Worm (Caenorhabditis elegans) whole organism, young adult: ENCODE measurements around the gene rocf-1.

Source experiments
- B0261.1 ChIP-seq: sonication (generic microtip); optimal IDR thresholded peaks from 2 replicates; lab custom pipeline; 2016; ENCODE audit warnings: mild to moderate bottlenecking, missing genetic modification characterization, moderate library complexity, missing compliant biosample characterization
- D2030.7 ChIP-seq: fragments of 200-800 bp; sonication (Bioruptor generic); IDR thresholded peaks from 2 replicates; pipeline ENCODE4 v1.3.6; 2022; ENCODE audit warnings: missing genetic modification reagents, missing genetic modification characterization, missing compliant biosample characterization
- F37B4.10 ChIP-seq: fragments of 200-800 bp; sonication (Bioruptor generic); IDR thresholded peaks from 2 replicates; pipeline ENCODE4 v1.3.6; 2022; ENCODE audit warnings: missing genetic modification characterization, missing compliant biosample characterization
- F49E8.2 ChIP-seq: sonication (generic microtip); optimal IDR thresholded peaks from 3 replicates; lab custom pipeline; 2017; ENCODE audit warnings: missing genetic modification characterization, mild to moderate bottlenecking, missing compliant biosample characterization, antibody characterized with exemption, moderate library complexity; ENCODE audit not compliant: insufficient read depth
- T26A5.8 ChIP-seq: sonication (generic microtip); optimal IDR thresholded peaks from 2 replicates; lab custom pipeline; 2016; ENCODE audit warnings: missing genetic modification characterization, missing compliant biosample characterization
- Y53G8AR.9 ChIP-seq: fragments of 200-800 bp; sonication (Bioruptor generic); conservative IDR thresholded peaks from 2 replicates; pipeline ENCODE4 v1.3.6; 2022; ENCODE audit warnings: missing genetic modification reagents, missing genetic modification characterization, missing compliant biosample characterization
- Y56A3A.18 ChIP-seq: fragments of 200-800 bp; sonication (Bioruptor generic); IDR thresholded peaks from 2 replicates; pipeline ENCODE4 v1.3.6; 2022; ENCODE audit warnings: missing genetic modification reagents, missing genetic modification characterization, missing compliant biosample characterization
- Y67H2A.10 ChIP-seq: fragments of 200-800 bp; sonication (Bioruptor generic); conservative IDR thresholded peaks from 2 replicates; pipeline ENCODE4 v1.3.6; 2022; ENCODE audit warnings: missing genetic modification reagents, missing genetic modification characterization, missing compliant biosample characterization
- aptf-2 ChIP-seq: fragments of 200-800 bp; sonication (Bioruptor generic); conservative IDR thresholded peaks from 2 replicates; pipeline ENCODE4 v1.3.6; 2022; ENCODE audit warnings: missing genetic modification reagents, missing genetic modification characterization, missing compliant biosample characterization
- aptf-3 ChIP-seq: fragments of 200-800 bp; sonication (Bioruptor generic); IDR thresholded peaks from 2 replicates; pipeline ENCODE4 v1.3.6; 2022; ENCODE audit warnings: missing genetic modification characterization, missing compliant biosample characterization
- atf-7 ChIP-seq: sonication (generic microtip); optimal IDR thresholded peaks from 2 replicates; lab custom pipeline; 2017; ENCODE audit warnings: mild to moderate bottlenecking, missing genetic modification characterization, missing compliant biosample characterization
- attf-3 ChIP-seq: fragments of 200-800 bp; sonication (Bioruptor generic); conservative IDR thresholded peaks from 2 replicates; pipeline ENCODE4 v1.3.6; 2022; ENCODE audit warnings: missing genetic modification reagents, missing genetic modification characterization, missing compliant biosample characterization
- attf-6 ChIP-seq: fragments of 200-800 bp; sonication (Bioruptor generic); IDR thresholded peaks from 2 replicates; pipeline ENCODE4 v1.3.6; 2022; ENCODE audit warnings: missing genetic modification reagents, missing genetic modification characterization, missing compliant biosample characterization
- cebp-1 ChIP-seq, 2 experiments: fragments of 200-800 bp in 1 of 2; sonication (Bioruptor generic) in 1 of 2; sonication (generic microtip) in 1 of 2; IDR thresholded peaks in 1 of 2; optimal IDR thresholded peaks in 1 of 2; 2 replicates each; pipeline versions ENCODE4 v1.3.6 to Lab custom; 2017 to 2022; ENCODE audit warnings: missing compliant biosample characterization in 2 of 2, missing genetic modification characterization in 2 of 2, mild to moderate bottlenecking in 1 of 2, missing genetic modification reagents in 1 of 2, moderate library complexity in 1 of 2
- cebp-2 ChIP-seq: fragments of 200-800 bp; sonication (Bioruptor generic); IDR thresholded peaks from 2 replicates; pipeline ENCODE4 v1.3.6; 2022; ENCODE audit warnings: missing genetic modification characterization, missing compliant biosample characterization
- ceh-27 ChIP-seq: fragments of 200-800 bp; sonication (Bioruptor generic); optimal IDR thresholded peaks from 2 replicates; lab custom pipeline; 2018; ENCODE audit warnings: mild to moderate bottlenecking, missing genetic modification characterization, moderate library complexity, missing compliant biosample characterization
- ceh-58 ChIP-seq: fragments of 200-800 bp; sonication (Bioruptor generic); IDR thresholded peaks from 2 replicates; pipeline ENCODE4 v1.3.6; 2022; ENCODE audit warnings: missing genetic modification characterization, missing compliant biosample characterization
- ceh-91 ChIP-seq: fragments of 200-800 bp; sonication (Bioruptor generic); IDR thresholded peaks from 2 replicates; pipeline ENCODE4 v1.3.6; 2022; ENCODE audit warnings: missing genetic modification reagents, missing genetic modification characterization, missing compliant biosample characterization
- chd-7 ChIP-seq: sonication (generic microtip); optimal IDR thresholded peaks from 2 replicates; lab custom pipeline; 2016; ENCODE audit warnings: mild to moderate bottlenecking, missing genetic modification characterization, moderate library complexity, missing compliant biosample characterization
- dpff-1 ChIP-seq: sonication (generic microtip); optimal IDR thresholded peaks from 2 replicates; lab custom pipeline; 2017; ENCODE audit warnings: mild to moderate bottlenecking, missing genetic modification characterization, missing compliant biosample characterization
- egl-18 ChIP-seq: fragments of 200-800 bp; sonication (Bioruptor generic); IDR thresholded peaks from 2 replicates; pipeline ENCODE4 v1.3.6; 2022; ENCODE audit warnings: missing genetic modification reagents, missing genetic modification characterization, missing compliant biosample characterization
- fkh-3 ChIP-seq: sonication (generic microtip); optimal IDR thresholded peaks from 2 replicates; lab custom pipeline; 2016; ENCODE audit warnings: mild to moderate bottlenecking, missing genetic modification characterization, missing compliant biosample characterization
- hlh-12 ChIP-seq: sonication (generic microtip); optimal IDR thresholded peaks from 2 replicates; lab custom pipeline; 2016; ENCODE audit warnings: missing genetic modification characterization, missing compliant biosample characterization
- hmg-20 ChIP-seq: fragments of 200-800 bp; sonication (Bioruptor generic); IDR thresholded peaks from 2 replicates; pipeline ENCODE4 v1.3.6; 2022; ENCODE audit warnings: missing genetic modification reagents, missing genetic modification characterization, missing compliant biosample characterization
- hsf-1 ChIP-seq: fragments of 200-800 bp; sonication (Bioruptor generic); IDR thresholded peaks from 2 replicates; pipeline ENCODE4 v1.3.6; 2022; ENCODE audit warnings: missing genetic modification reagents, missing genetic modification characterization, missing compliant biosample characterization
- lag-1 ChIP-seq: fragments of 200-800 bp; sonication (Bioruptor generic); IDR thresholded peaks from 2 replicates; pipeline ENCODE4 v1.3.6; 2022; ENCODE audit warnings: missing genetic modification reagents, missing genetic modification characterization, missing compliant biosample characterization
- let-526 ChIP-seq: fragments of 200-800 bp; sonication (Bioruptor generic); IDR thresholded peaks from 2 replicates; pipeline ENCODE4 v1.3.6; 2022; ENCODE audit warnings: missing genetic modification reagents, missing genetic modification characterization, missing compliant biosample characterization
- lin-35 ChIP-seq, 3 experiments: fragments of 150-350 bp in 2 of 3; sonication (generic microtip) in 1 of 3; optimal IDR thresholded peaks; 2 replicates each; lab custom pipeline; 2014 to 2018; ENCODE audit warnings: missing biosample characterization in 3 of 3, missing genetic modification characterization in 3 of 3, missing genetic modification reagents in 3 of 3
- madf-10 ChIP-seq: sonication (generic microtip); optimal IDR thresholded peaks from 2 replicates; lab custom pipeline; 2016; ENCODE audit warnings: mild to moderate bottlenecking, missing genetic modification characterization, missing compliant biosample characterization
- madf-8 ChIP-seq: fragments of 200-800 bp; sonication (Bioruptor generic); conservative IDR thresholded peaks from 2 replicates; pipeline ENCODE4 v1.3.6; 2022; ENCODE audit warnings: missing genetic modification reagents, missing genetic modification characterization, missing compliant biosample characterization
- mel-28 ChIP-seq: sonication (generic microtip); optimal IDR thresholded peaks from 2 replicates; lab custom pipeline; 2016; ENCODE audit warnings: borderline replicate concordance, mild to moderate bottlenecking, missing genetic modification characterization, missing compliant biosample characterization
- mes-4 ChIP-seq: sonication (generic microtip); optimal IDR thresholded peaks from 2 replicates; lab custom pipeline; 2016; ENCODE audit warnings: missing genotype, missing genetic modification characterization, missing compliant biosample characterization
- nfya-2 ChIP-seq: fragments of 200-800 bp; sonication (Bioruptor generic); IDR thresholded peaks from 2 replicates; pipeline ENCODE4 v1.3.6; 2022; ENCODE audit warnings: missing genetic modification reagents, missing genetic modification characterization, missing compliant biosample characterization
- nfyb-1 ChIP-seq: fragments of 200-800 bp; sonication (Bioruptor generic); IDR thresholded peaks from 2 replicates; pipeline ENCODE4 v1.3.6; 2022; ENCODE audit warnings: missing genetic modification reagents, missing genetic modification characterization, missing compliant biosample characterization
- nhr-80 ChIP-seq: sonication (generic microtip); optimal IDR thresholded peaks from 2 replicates; lab custom pipeline; 2016; ENCODE audit warnings: missing genetic modification characterization, missing compliant biosample characterization
- nhr-90 ChIP-seq: sonication (generic microtip); optimal IDR thresholded peaks from 2 replicates; lab custom pipeline; 2016; ENCODE audit warnings: missing genotype, mild to moderate bottlenecking, missing genetic modification characterization, missing compliant biosample characterization
- pha-4 ChIP-seq: fragments of 150-350 bp; sonication (generic microtip); optimal IDR thresholded peaks from 2 replicates; lab custom pipeline; 2014; ENCODE audit warnings: missing biosample characterization, missing genetic modification reagents, missing genetic modification characterization
- rcor-1 ChIP-seq: fragments of 200-800 bp; sonication (Bioruptor generic); IDR thresholded peaks from 2 replicates; pipeline ENCODE4 v1.3.6; 2022; ENCODE audit warnings: missing genetic modification reagents, missing genetic modification characterization, missing compliant biosample characterization
- repo-1 ChIP-seq: sonication (generic microtip); optimal IDR thresholded peaks from 2 replicates; lab custom pipeline; 2017; ENCODE audit warnings: mild to moderate bottlenecking, missing genetic modification characterization, missing compliant biosample characterization
- snpc-1.3 ChIP-seq: sonication (generic microtip); optimal IDR thresholded peaks from 2 replicates; lab custom pipeline; 2017; ENCODE audit warnings: missing genetic modification characterization, mild to moderate bottlenecking, missing compliant biosample characterization, antibody characterized with exemption, moderate library complexity, missing genotype, missing genetic modification reagents; ENCODE audit not compliant: insufficient read depth
- snpc-4 ChIP-seq, 5 experiments: fragments of 150-350 bp in 1 of 5; sonication (generic microtip) in 4 of 5; optimal IDR thresholded peaks; 2 replicates each; lab custom pipeline; 2014 to 2018; ENCODE audit warnings: missing genetic modification characterization in 5 of 5, missing biosample characterization in 3 of 5, antibody characterized with exemption in 2 of 5, mild to moderate bottlenecking in 2 of 5, missing compliant biosample characterization in 2 of 5, missing genotype in 2 of 5, moderate library complexity in 2 of 5, missing genetic modification reagents in 1 of 5
- somi-1 ChIP-seq: fragments of 200-800 bp; sonication (Bioruptor generic); optimal IDR thresholded peaks from 2 replicates; lab custom pipeline; 2018; ENCODE audit warnings: mild to moderate bottlenecking, missing genetic modification characterization, missing compliant biosample characterization
- zim-3 ChIP-seq: sonication (generic microtip); optimal IDR thresholded peaks from 2 replicates; lab custom pipeline; 2017; ENCODE audit warnings: mild to moderate bottlenecking, missing genetic modification characterization, moderate library complexity, missing compliant biosample characterization
- ztf-26 ChIP-seq: sonication (generic microtip); optimal IDR thresholded peaks from 2 replicates; lab custom pipeline; 2017; ENCODE audit warnings: missing genetic modification characterization, missing compliant biosample characterization
- ztf-28 ChIP-seq: fragments of 200-800 bp; sonication (Bioruptor generic); IDR thresholded peaks from 2 replicates; pipeline ENCODE4 v1.3.6; 2022; ENCODE audit warnings: missing genetic modification reagents, missing genetic modification characterization, missing compliant biosample characterization
- ztf-3 ChIP-seq: fragments of 200-800 bp; sonication (Bioruptor generic); optimal IDR thresholded peaks from 2 replicates; lab custom pipeline; 2018; ENCODE audit warnings: mild to moderate bottlenecking, missing genetic modification characterization, missing compliant biosample characterization

The rocf-1 gene

DNA sequence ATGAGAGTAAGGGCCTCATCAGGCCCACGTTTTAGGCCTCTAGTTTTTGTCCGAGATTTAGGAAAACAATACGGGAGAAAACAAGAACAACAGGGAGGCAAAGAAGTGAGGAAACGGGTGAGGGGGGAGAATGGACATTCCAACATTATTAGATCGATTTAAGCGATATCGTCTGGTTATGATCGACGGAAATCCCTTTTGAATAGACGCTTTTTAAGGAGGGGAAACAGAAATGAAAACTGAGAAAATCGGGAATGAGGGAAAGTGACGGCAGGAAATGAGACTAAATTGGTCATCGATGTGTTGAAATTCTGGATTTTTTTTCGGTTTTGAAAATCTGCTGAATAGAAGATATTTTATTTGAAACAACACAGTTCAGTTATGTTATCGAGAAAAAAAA, at the start of gene rocf-1:
Gene rocf-1 (minus strand): TSS at position 101 of the 400 bp plus-strand sequence.
- TF ChIP-seq pha-4 (tag; lab: Kevin White, UChicago) (no peak), snpc-1.3 (no peak), dpff-1 (tag; lab: Kevin White, UChicago) (no peak), mel-28 (no peak), repo-1 (no peak), attf-3 (GFP tag; lab: Robert Waterston, UW) (no peak), ceh-91 (no peak), somi-1 (GFP tag; lab: Kevin White, UChicago) (no peak), fkh-3 (no peak), attf-6 (GFP tag; lab: Robert Waterston, UW) (no peak), mes-4 (tag; lab: Kevin White, UChicago) (no peak), F49E8.2 (no peak), cebp-1 (GFP tag; IDR thresholded peaks at IDR 0.05; lab: Robert Waterston, UW) (no peak), cebp-1 (tag; optimal IDR thresholded peaks at IDR 0.05; lab: Kevin White, UChicago) (no peak), nhr-90 (tag; lab: Kevin White, UChicago) (no peak), rcor-1 (no peak)

DNA sequence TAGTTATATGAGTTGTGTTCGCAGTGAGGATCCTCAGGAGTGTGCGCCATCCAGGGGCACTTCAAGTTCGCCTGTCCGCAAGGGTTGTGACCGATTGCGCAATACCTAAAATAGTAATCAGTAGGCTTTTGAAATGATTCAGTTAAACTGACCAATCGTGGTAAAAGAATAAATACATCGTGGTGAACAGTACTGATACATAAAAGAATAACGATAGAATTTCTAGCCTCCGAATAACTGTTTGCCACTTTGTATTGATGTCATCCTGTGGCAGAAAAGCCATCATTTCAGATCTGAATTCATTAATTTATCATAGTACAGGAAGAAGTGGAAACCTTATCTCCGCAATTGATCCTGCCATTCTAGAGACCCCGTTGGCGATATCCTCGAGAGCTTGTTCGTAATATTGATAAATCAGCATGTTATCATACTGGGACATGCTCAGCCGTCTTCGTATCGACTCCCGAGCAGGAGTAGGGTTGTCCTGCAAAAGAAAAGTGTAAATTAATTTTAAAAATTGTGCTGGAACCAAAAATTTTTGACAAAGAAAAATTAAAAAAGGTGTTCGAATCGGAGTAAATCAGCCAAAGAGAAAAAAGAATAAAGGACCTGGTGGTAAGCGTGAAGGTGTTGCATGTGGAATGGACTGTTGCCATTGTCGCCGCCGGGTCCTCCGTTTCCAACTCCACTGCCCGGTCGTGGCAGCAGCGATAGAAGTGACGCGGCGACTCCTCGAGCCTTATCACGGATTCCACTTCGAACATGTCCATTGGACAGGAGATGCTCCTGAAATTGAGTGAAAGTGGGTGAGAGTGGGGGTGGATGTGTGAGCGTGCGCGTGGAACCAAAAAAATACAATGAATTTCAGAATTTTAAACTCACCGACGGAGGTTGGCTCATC, 48.8 kb upstream of the rocf-1 start:
- no peak for TF ChIP-seq ztf-3 (GFP tag; lab: Kevin White, UChicago)
- TF ChIP-seq aptf-3, result no peak
- 0 out of 2 replicates have a peak, but pooled peaks have one; percentile 27 for TF ChIP-seq ceh-58 (GFP tag; lab: Robert Waterston, UW)
- no peak for TF ChIP-seq pha-4 (tag; lab: Kevin White, UChicago)
- no peak for TF ChIP-seq zim-3 (tag; lab: Kevin White, UChicago)
- TF ChIP-seq ztf-26 (tag; lab: Kevin White, UChicago), result no peak
- no peak for TF ChIP-seq cebp-2
- TF ChIP-seq fkh-3, result no peak
- no peak for TF ChIP-seq nfya-2
- no peak for TF ChIP-seq let-526 (GFP tag; lab: Robert Waterston, UW)
- no peak for TF ChIP-seq madf-10 (tag; lab: Kevin White, UChicago)
- no peak for TF ChIP-seq nfyb-1 (GFP tag; lab: Robert Waterston, UW)
- no peak for TF ChIP-seq lag-1 (GFP tag; lab: Robert Waterston, UW)
- no peak for TF ChIP-seq ztf-28 (GFP tag; lab: Robert Waterston, UW)
- no peak for TF ChIP-seq chd-7 (tag; lab: Kevin White, UChicago)
- no peak for TF ChIP-seq Y67H2A.10 (GFP tag; lab: Robert Waterston, UW)
- no peak for TF ChIP-seq hlh-12 (tag; lab: Kevin White, UChicago)
- no peak for TF ChIP-seq atf-7 (tag; lab: Kevin White, UChicago)
- TF ChIP-seq D2030.7, result no peak; the same call in 1 of the 2 replicates
- no peak for TF ChIP-seq hmg-20 (GFP tag; lab: Robert Waterston, UW)
- no peak for TF ChIP-seq nhr-80 (tag; lab: Kevin White, UChicago)
- no peak for TF ChIP-seq snpc-4 (GFP tag; optimal IDR thresholded peaks at IDR 0.05; lab: Kevin White, UChicago)
- TF ChIP-seq snpc-4 (tag; optimal IDR thresholded peaks at IDR 0.05; lab: Kevin White, UChicago), result peak in 2 of 4 experiments; percentile 6 to 23
- no peak for TF ChIP-seq egl-18 (GFP tag; lab: Robert Waterston, UW)
- peak; percentile 18 for TF ChIP-seq B0261.1 (tag; lab: Kevin White, UChicago)
- TF ChIP-seq aptf-2 (GFP tag; lab: Robert Waterston, UW), result no peak
- peak; percentile 77 for TF ChIP-seq hsf-1 (GFP tag; lab: Robert Waterston, UW)
- no peak for TF ChIP-seq F37B4.10 (GFP tag; lab: Robert Waterston, UW)
- TF ChIP-seq Y53G8AR.9 (GFP tag; lab: Robert Waterston, UW), result peak; percentile 46; the same call in 1 of the 2 replicates
- TF ChIP-seq T26A5.8 (tag; lab: Kevin White, UChicago), result no peak
- peak; percentile 42; the same call in 1 of the 2 replicates for TF ChIP-seq Y56A3A.18 (GFP tag; lab: Robert Waterston, UW)
- TF ChIP-seq lin-35 (GFP tag; optimal IDR thresholded peaks at IDR 0.05; lab: Kevin White, UChicago), result peak in 1 of 3 experiments; percentile 32
- TF ChIP-seq madf-8 (GFP tag; lab: Robert Waterston, UW), result no peak
- peak; percentile 37 for TF ChIP-seq ceh-27
